Worm (Caenorhabditis elegans) whole organism, L2 larva: ENCODE results near the gene pef-1.
A peak's percentile ranks its signal among the peaks of the same experiment; 100 is the strongest.

Experiments
- C34F6.9 ChIP-seq: fragments of 150-350 bp; optimal IDR thresholded peaks from 2 replicates; lab custom pipeline; 2014; ENCODE audit warnings: missing biosample characterization, missing genetic modification characterization
- F13H6.1 ChIP-seq: sonication (generic microtip); optimal IDR thresholded peaks from 2 replicates; lab custom pipeline; 2016; ENCODE audit warnings: missing genetic modification characterization, missing compliant biosample characterization
- R02D3.7 ChIP-seq: fragments of 150-350 bp; optimal IDR thresholded peaks from 2 replicates; lab custom pipeline; 2014; ENCODE audit warnings: missing biosample characterization, missing genetic modification characterization
- Y55F3AM.14 ChIP-seq: fragments of 200-800 bp; sonication (Bioruptor generic); optimal IDR thresholded peaks from 2 replicates; lab custom pipeline; 2018; ENCODE audit warnings: mild to moderate bottlenecking, missing genetic modification characterization, missing compliant biosample characterization
- alr-1 ChIP-seq: fragments of 150-350 bp; optimal IDR thresholded peaks from 2 replicates; lab custom pipeline; 2014; ENCODE audit warnings: missing biosample characterization, missing genetic modification characterization
- aly-2 ChIP-seq: fragments of 150-350 bp; optimal IDR thresholded peaks from 2 replicates; lab custom pipeline; 2014; ENCODE audit warnings: missing biosample characterization, missing genetic modification characterization
- ama-1 ChIP-seq: fragments of 150-350 bp; optimal IDR thresholded peaks from 2 replicates; lab custom pipeline; 2018; ENCODE audit warnings: inconsistent platforms
- blmp-1 ChIP-seq: sonication (generic microtip); optimal IDR thresholded peaks from 2 replicates; lab custom pipeline; 2017; ENCODE audit warnings: missing genetic modification characterization, mild to moderate bottlenecking, missing compliant biosample characterization, antibody characterized with exemption, moderate library complexity; ENCODE audit not compliant: insufficient read depth
- ceh-16 ChIP-seq: fragments of 150-350 bp; optimal IDR thresholded peaks from 2 replicates; lab custom pipeline; 2014; ENCODE audit warnings: missing biosample characterization, missing genetic modification characterization
- ceh-82 ChIP-seq: fragments of 150-350 bp; optimal IDR thresholded peaks from 2 replicates; lab custom pipeline; 2014; ENCODE audit warnings: missing biosample characterization, missing genetic modification characterization
- egl-27 ChIP-seq: sonication (generic microtip); optimal IDR thresholded peaks from 3 replicates; lab custom pipeline; 2017; ENCODE audit warnings: missing biosample characterization, missing genetic modification reagents, missing genetic modification characterization
- elt-3 ChIP-seq: sonication (generic microtip); optimal IDR thresholded peaks from 2 replicates; lab custom pipeline; 2017; ENCODE audit warnings: missing biosample characterization, missing genetic modification characterization
- gmeb-1 ChIP-seq: fragments of 150-350 bp; optimal IDR thresholded peaks from 2 replicates; lab custom pipeline; 2014; ENCODE audit warnings: missing biosample characterization, missing genetic modification characterization
- lin-11 ChIP-seq: fragments of 150-350 bp; sonication (generic microtip); optimal IDR thresholded peaks from 2 replicates; lab custom pipeline; 2014; ENCODE audit warnings: missing biosample characterization, missing genetic modification characterization, inconsistent platforms, mixed read lengths
- lin-13 ChIP-seq: fragments of 150-350 bp; optimal IDR thresholded peaks from 2 replicates; lab custom pipeline; 2014; ENCODE audit warnings: missing biosample characterization, missing genetic modification reagents, missing genetic modification characterization
- lin-39 ChIP-seq: fragments of 150-350 bp; optimal IDR thresholded peaks from 2 replicates; lab custom pipeline; 2014; ENCODE audit warnings: missing biosample characterization, missing genetic modification reagents, missing genetic modification characterization
- lsy-2 ChIP-seq, 2 experiments: fragments of 150-350 bp in 1 of 2; sonication (generic microtip) in 1 of 2; optimal IDR thresholded peaks; 2 replicates each; lab custom pipeline; 2014 to 2017; ENCODE audit warnings: missing biosample characterization in 2 of 2, missing genetic modification characterization in 2 of 2
- mbf-1 ChIP-seq: sonication (generic microtip); optimal IDR thresholded peaks from 2 replicates; lab custom pipeline; 2017; ENCODE audit warnings: missing biosample characterization, missing genetic modification characterization
- mdl-1 ChIP-seq, 2 experiments: fragments of 150-350 bp in 1 of 2; sonication (generic microtip) in 1 of 2; optimal IDR thresholded peaks; 2 replicates each; lab custom pipeline; 2017; ENCODE audit warnings: missing biosample characterization in 2 of 2, missing genetic modification characterization in 2 of 2
- nhr-10 ChIP-seq: sonication (generic microtip); optimal IDR thresholded peaks from 2 replicates; lab custom pipeline; 2017; ENCODE audit warnings: missing biosample characterization, missing genetic modification characterization
- nhr-11 ChIP-seq: fragments of 150-350 bp; optimal IDR thresholded peaks from 2 replicates; lab custom pipeline; 2014; ENCODE audit warnings: missing biosample characterization, missing genetic modification characterization
- nhr-12 ChIP-seq: fragments of 150-350 bp; optimal IDR thresholded peaks from 2 replicates; lab custom pipeline; 2014; ENCODE audit warnings: missing biosample characterization, missing genetic modification characterization
- nhr-129 ChIP-seq: fragments of 150-350 bp; optimal IDR thresholded peaks from 2 replicates; lab custom pipeline; 2014; ENCODE audit warnings: missing biosample characterization, missing genetic modification characterization
- nhr-23 ChIP-seq: fragments of 150-350 bp; optimal IDR thresholded peaks from 2 replicates; lab custom pipeline; 2014; ENCODE audit warnings: missing biosample characterization, missing genetic modification reagents, missing genetic modification characterization
- nhr-237 ChIP-seq: fragments of 150-350 bp; optimal IDR thresholded peaks from 2 replicates; lab custom pipeline; 2014; ENCODE audit warnings: missing biosample characterization, missing genetic modification characterization
- nhr-25 ChIP-seq: fragments of 150-350 bp; sonication (generic microtip); optimal IDR thresholded peaks from 3 replicates; lab custom pipeline; 2014; ENCODE audit warnings: missing biosample characterization, missing genetic modification characterization
- nhr-6 ChIP-seq: fragments of 150-350 bp; optimal IDR thresholded peaks from 2 replicates; lab custom pipeline; 2014; ENCODE audit warnings: missing biosample characterization, missing genetic modification characterization
- nhr-77 ChIP-seq: fragments of 150-350 bp; optimal IDR thresholded peaks from 2 replicates; lab custom pipeline; 2014; ENCODE audit warnings: missing biosample characterization, missing genetic modification characterization
- peb-1 ChIP-seq: fragments of 150-350 bp; optimal IDR thresholded peaks from 2 replicates; lab custom pipeline; 2014; ENCODE audit warnings: missing biosample characterization, missing genetic modification characterization
- skn-1 ChIP-seq: sonication (generic microtip); optimal IDR thresholded peaks from 2 replicates; lab custom pipeline; 2017; ENCODE audit warnings: missing biosample characterization, missing genetic modification characterization
- sma-3 ChIP-seq: sonication (generic microtip); optimal IDR thresholded peaks from 2 replicates; lab custom pipeline; 2016; ENCODE audit warnings: missing genetic modification reagents, missing genetic modification characterization, missing compliant biosample characterization
- sma-9 ChIP-seq, 2 experiments: fragments of 150-350 bp in 1 of 2; sonication (generic microtip) in 1 of 2; optimal IDR thresholded peaks; 2 replicates each; lab custom pipeline; 2014 to 2016; ENCODE audit warnings: missing genetic modification characterization in 2 of 2, mild to moderate bottlenecking in 1 of 2, missing biosample characterization in 1 of 2, missing compliant biosample characterization in 1 of 2, missing genetic modification reagents in 1 of 2, moderate library complexity in 1 of 2
- snpc-4 ChIP-seq: fragments of 150-350 bp; optimal IDR thresholded peaks from 2 replicates; lab custom pipeline; 2014; ENCODE audit warnings: missing biosample characterization, missing genetic modification characterization
- unc-39 ChIP-seq: fragments of 150-350 bp; optimal IDR thresholded peaks from 2 replicates; lab custom pipeline; 2014; ENCODE audit warnings: missing biosample characterization, missing genetic modification characterization
- unc-55 ChIP-seq: fragments of 150-350 bp; sonication (generic microtip); optimal IDR thresholded peaks from 3 replicates; lab custom pipeline; 2014; ENCODE audit warnings: missing biosample characterization, missing genetic modification reagents, missing genetic modification characterization
- unc-62 ChIP-seq: fragments of 150-350 bp; optimal IDR thresholded peaks from 2 replicates; lab custom pipeline; 2014; ENCODE audit warnings: missing biosample characterization, missing genetic modification reagents, missing genetic modification characterization
- zag-1 ChIP-seq: fragments of 150-350 bp; optimal IDR thresholded peaks from 2 replicates; lab custom pipeline; 2014; ENCODE audit warnings: missing biosample characterization, missing genetic modification characterization
- ztf-1 ChIP-seq: fragments of 200-800 bp; sonication (Bioruptor generic); conservative IDR thresholded peaks from 2 replicates; pipeline ENCODE4 v1.3.6; 2022; ENCODE audit warnings: missing genetic modification characterization, missing compliant biosample characterization
- ztf-11 ChIP-seq: sonication (generic microtip); optimal IDR thresholded peaks from 2 replicates; lab custom pipeline; 2017; ENCODE audit warnings: missing biosample characterization, missing genetic modification characterization

pef-1 gene

DNA sequence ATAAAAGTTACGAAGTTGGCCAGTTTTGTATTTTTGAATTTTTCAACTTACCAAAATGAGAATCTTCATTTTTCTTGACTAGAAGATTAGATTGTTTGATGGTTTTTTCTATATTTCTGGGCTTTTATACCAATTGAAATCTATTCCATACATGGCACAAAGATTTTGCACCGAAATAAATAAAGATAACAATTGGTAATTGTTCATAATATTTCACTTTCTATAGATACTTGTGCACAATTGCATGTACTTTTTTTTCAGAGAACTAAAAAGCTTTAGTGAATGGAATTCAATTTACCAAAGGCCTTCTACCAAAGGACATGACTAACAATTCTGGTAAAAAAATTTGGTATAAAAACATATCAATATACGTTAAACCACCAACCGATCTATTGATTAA is 28.4 kb upstream of the pef-1 start, which contains the start of the genes T12B5.15 and T12B5.14:
Gene T12B5.15, minus strand, starts transcription at position 101 of the 400 bp plus-strand sequence.
Gene T12B5.14, plus strand, starts transcription at position 321 of the 400 bp plus-strand sequence.
- no peak for TF ChIP-seq lin-13 (GFP tag; lab: Kevin White, UChicago)
- no peak for TF ChIP-seq nhr-10 (tag; lab: Kevin White, UChicago)
- no peak for TF ChIP-seq mdl-1 (tag; optimal IDR thresholded peaks at IDR 0.05; lab: Kevin White, UChicago)
- no peak for TF ChIP-seq nhr-11 (tag; lab: Kevin White, UChicago)
- no peak for TF ChIP-seq ztf-1
- TF ChIP-seq unc-62 (GFP tag; lab: Kevin White, UChicago): no peak
- TF ChIP-seq alr-1: no peak
- no peak for TF ChIP-seq gmeb-1 (tag; lab: Kevin White, UChicago)
- no peak for TF ChIP-seq unc-55
- TF ChIP-seq snpc-4 (tag; lab: Kevin White, UChicago): no peak
- no peak for TF ChIP-seq blmp-1 (tag; lab: Kevin White, UChicago)
- no peak for TF ChIP-seq nhr-129 (tag; lab: Kevin White, UChicago)
- no peak for TF ChIP-seq ama-1 (lab: Kevin White, UChicago)
- no peak for TF ChIP-seq R02D3.7 (tag; lab: Kevin White, UChicago)
- TF ChIP-seq nhr-23: no peak
- no peak for TF ChIP-seq lin-11 (tag; lab: Kevin White, UChicago)
- TF ChIP-seq, all 48 proteins: peak for 0

DNA sequence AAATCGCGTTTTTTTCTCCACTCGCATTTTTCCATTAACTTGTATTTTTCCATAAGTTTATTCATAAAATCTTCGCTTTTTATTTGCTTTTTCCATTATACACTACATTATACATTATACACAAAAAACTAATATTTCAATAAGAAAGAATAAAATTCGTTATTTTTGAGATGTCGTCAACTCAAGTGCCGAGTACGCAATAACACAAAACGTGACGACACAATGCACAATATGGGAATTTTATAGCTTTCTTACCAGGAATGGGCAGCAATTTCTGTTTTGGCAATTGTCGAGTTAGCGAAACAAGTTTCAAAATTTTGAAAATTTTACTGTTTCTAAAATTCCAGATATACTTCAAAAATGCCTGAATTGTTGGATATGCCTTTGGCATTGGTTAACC is 26.1 kb upstream of the pef-1 start, which contains the start of gene fbxa-10:
Gene fbxa-10, plus strand, starts transcription at position 207 of the 400 bp plus-strand sequence.
- TF ChIP-seq alr-1 (no peak), gmeb-1 (tag; lab: Kevin White, UChicago) (peak; percentile 31), C34F6.9 (peak; percentile 21)
- TF ChIP-seq, all 48 proteins: peak for 2

DNA sequence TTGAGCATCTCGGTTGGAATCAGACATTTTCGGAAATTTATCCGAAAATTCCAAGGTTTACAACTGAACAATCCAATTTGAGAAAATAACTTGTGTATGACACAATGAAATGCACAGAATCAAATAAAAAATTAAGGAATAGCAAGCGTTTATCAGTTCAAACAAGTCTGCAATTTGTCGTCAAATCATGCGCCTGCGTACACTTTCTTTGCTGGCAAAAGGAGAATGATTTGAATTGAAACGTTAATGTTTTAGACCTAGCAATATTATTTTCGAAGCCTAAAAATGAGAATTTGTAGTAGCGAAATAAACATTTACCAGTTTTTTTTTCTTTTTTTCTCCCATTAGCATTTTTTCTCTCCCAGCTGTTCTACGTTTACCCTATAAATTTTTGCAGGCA is 24.4 kb upstream of the pef-1 start, which contains the start of the genes fbxa-67 and fbxa-11:
Gene fbxa-67, minus strand, starts transcription at position 199 of the 400 bp plus-strand sequence.
Gene fbxa-11, plus strand, starts transcription at position 398 of the 400 bp plus-strand sequence.
- TF ChIP-seq nhr-77 (tag; lab: Kevin White, UChicago) (no peak), lsy-2 (tag; optimal IDR thresholded peaks at IDR 0.05; lab: Kevin White, UChicago) (peak in 1 of 2 experiments; percentile 54), unc-62 (GFP tag; lab: Kevin White, UChicago) (no peak), alr-1 (no peak), ceh-82 (tag; lab: Kevin White, UChicago) (no peak), mdl-1 (tag; optimal IDR thresholded peaks at IDR 0.05; lab: Kevin White, UChicago) (no peak), blmp-1 (tag; lab: Kevin White, UChicago) (no peak), unc-39 (tag; lab: Kevin White, UChicago) (no peak), Y55F3AM.14 (GFP tag; lab: Kevin White, UChicago) (no peak), snpc-4 (tag; lab: Kevin White, UChicago) (no peak), aly-2 (tag; lab: Kevin White, UChicago) (no peak), gmeb-1 (tag; lab: Kevin White, UChicago) (no peak), F13H6.1 (tag; lab: Kevin White, UChicago) (no peak), nhr-237 (tag; lab: Kevin White, UChicago) (no peak), lin-11 (tag; lab: Kevin White, UChicago) (no peak), skn-1 (tag; lab: Kevin White, UChicago) (no peak), lin-13 (GFP tag; lab: Kevin White, UChicago) (peak; percentile 2), zag-1 (tag; lab: Kevin White, UChicago) (no peak), egl-27 (no peak), lin-39 (tag; lab: Kevin White, UChicago) (no peak), C34F6.9 (peak; percentile 39), unc-55 (peak; percentile 59), peb-1 (no peak), nhr-12 (tag; lab: Kevin White, UChicago) (no peak), nhr-25 (tag; lab: Kevin White, UChicago) (no peak), nhr-6 (no peak), elt-3 (tag; lab: Kevin White, UChicago) (no peak), mbf-1 (no peak), sma-3 (GFP tag; lab: Kevin White, UChicago) (no peak), ztf-11 (tag; lab: Kevin White, UChicago) (no peak), sma-9 (GFP tag; optimal IDR thresholded peaks at IDR 0.05; lab: Kevin White, UChicago) (no peak), sma-9 (tag; optimal IDR thresholded peaks at IDR 0.05; lab: Kevin White, UChicago) (no peak), nhr-23 (no peak), ceh-16 (tag; lab: Kevin White, UChicago) (no peak)
- TF ChIP-seq, all 48 proteins: peak for 4
